Fruit fly (Drosophila melanogaster): ENCODE data around the gene squ.
A peak's percentile ranks its signal among the peaks of the same experiment; 100 is the strongest.

squ gene

DNA sequence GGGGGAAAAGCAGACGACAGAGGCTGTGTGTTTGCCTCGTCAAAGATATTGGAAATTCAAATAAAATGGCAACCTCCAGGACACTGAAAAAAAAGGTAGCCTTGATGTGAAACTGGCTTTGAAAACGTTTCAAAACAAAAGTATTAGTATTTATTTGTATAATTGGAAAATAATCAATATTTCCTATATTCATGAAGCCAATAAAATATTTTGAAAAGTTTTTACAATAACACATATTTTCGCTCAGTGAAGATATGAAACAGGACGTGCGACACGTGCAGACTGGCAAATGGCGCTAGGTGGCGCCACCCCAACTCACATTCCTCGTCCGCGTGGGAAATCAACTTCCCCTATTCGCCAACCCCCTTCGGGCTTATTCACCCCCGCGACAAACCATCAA, 32.1 kb upstream of the squ start:
- TF ChIP-seq ey (GFP tag; optimal IDR thresholded peaks at IDR 0.05) (peak; percentile 3), pan (optimal IDR thresholded peaks at IDR 0.05) (no peak), psq (GFP tag; optimal IDR thresholded peaks at IDR 0.05) (no peak), Mio (GFP tag; optimal IDR thresholded peaks at IDR 0.05) (no peak), GATAd (GFP tag; optimal IDR thresholded peaks at IDR 0.05) (no peak), Hr83 (GFP tag; optimal IDR thresholded peaks at IDR 0.05; ENCODE audit: poor library complexity, severe bottlenecking) (no peak), Sp1 (GFP tag; optimal IDR thresholded peaks at IDR 0.05) (peak; percentile 34), Abd-B (GFP tag; optimal IDR thresholded peaks at IDR 0.05) (no peak), Dif (GFP tag; optimal IDR thresholded peaks at IDR 0.05; ENCODE audit: partially characterized antibody) (no peak), Hnf4 (GFP tag; optimal IDR thresholded peaks at IDR 0.05) (no peak), Dfd (GFP tag; optimal IDR thresholded peaks at IDR 0.05) (no peak), dl (GFP tag; optimal IDR thresholded peaks at IDR 0.05; ENCODE audit: insufficient read depth in 1 of 2, partially characterized antibody in 2 of 2) (no peak), jim (GFP tag; optimal IDR thresholded peaks at IDR 0.05) (no peak), Myc (optimal IDR thresholded peaks at IDR 0.05) (no peak), CG32264 (GFP tag; optimal IDR thresholded peaks at IDR 0.05) (no peak), N (GFP tag; optimal IDR thresholded peaks at IDR 0.05) (no peak), Rel (GFP tag; optimal IDR thresholded peaks at IDR 0.05) (no peak), Rel (tag; optimal IDR thresholded peaks at IDR 0.05) (no peak), foxo (GFP tag; optimal IDR thresholded peaks at IDR 0.05) (peak in 1 of 2 experiments; percentile 48), Jra (GFP tag; optimal IDR thresholded peaks at IDR 0.05) (no peak), CrebA (GFP tag; optimal IDR thresholded peaks at IDR 0.05; ENCODE audit: borderline replicate concordance) (no peak), woc (GFP tag; optimal IDR thresholded peaks at IDR 0.05) (no peak), sv (GFP tag; optimal IDR thresholded peaks at IDR 0.05) (no peak), dmrt93B (GFP tag; optimal IDR thresholded peaks at IDR 0.05) (no peak), sage (GFP tag; optimal IDR thresholded peaks at IDR 0.05) (no peak), fru (GFP tag; optimal IDR thresholded peaks at IDR 0.05) (peak; percentile 50), dsf (GFP tag; optimal IDR thresholded peaks at IDR 0.05; ENCODE audit: borderline replicate concordance) (no peak), br (GFP tag; optimal IDR thresholded peaks at IDR 0.05) (no peak), usp (GFP tag; optimal IDR thresholded peaks at IDR 0.05) (no peak), tai (GFP tag; optimal IDR thresholded peaks at IDR 0.05) (no peak), rgr (GFP tag; optimal IDR thresholded peaks at IDR 0.05) (peak; percentile 9), Hr78 (GFP tag; optimal IDR thresholded peaks at IDR 0.05) (no peak), HLH106 (tag; optimal IDR thresholded peaks at IDR 0.05) (peak; percentile 47), CG9705 (GFP tag; optimal IDR thresholded peaks at IDR 0.05) (no peak), lola (GFP tag; optimal IDR thresholded peaks at IDR 0.05) (no peak), OdsH (GFP tag; optimal IDR thresholded peaks at IDR 0.05) (peak; percentile 7), h (GFP tag; optimal IDR thresholded peaks at IDR 0.05) (peak; percentile 33), Vsx2 (GFP tag; optimal IDR thresholded peaks at IDR 0.05; ENCODE audit: partially characterized antibody) (no peak)

- TF ChIP-seq Hr83 (GFP tag; optimal IDR thresholded peaks at IDR 0.05; ENCODE audit: poor library complexity, severe bottlenecking) (no peak), CG9705 (GFP tag; optimal IDR thresholded peaks at IDR 0.05) (no peak), lola (GFP tag; optimal IDR thresholded peaks at IDR 0.05) (no peak), Myc (optimal IDR thresholded peaks at IDR 0.05) (no peak), Hnf4 (GFP tag; optimal IDR thresholded peaks at IDR 0.05) (no peak), sv (GFP tag; optimal IDR thresholded peaks at IDR 0.05) (no peak), Sp1 (GFP tag; optimal IDR thresholded peaks at IDR 0.05) (no peak), N (GFP tag; optimal IDR thresholded peaks at IDR 0.05) (no peak), fru (GFP tag; optimal IDR thresholded peaks at IDR 0.05) (no peak), Dif (GFP tag; optimal IDR thresholded peaks at IDR 0.05; ENCODE audit: partially characterized antibody) (no peak), brk (GFP tag; optimal IDR thresholded peaks at IDR 0.05) (no peak), rgr (GFP tag; optimal IDR thresholded peaks at IDR 0.05) (no peak), Vsx2 (GFP tag; optimal IDR thresholded peaks at IDR 0.05; ENCODE audit: partially characterized antibody) (no peak), CG32264 (GFP tag; optimal IDR thresholded peaks at IDR 0.05) (no peak), Abd-B (GFP tag; optimal IDR thresholded peaks at IDR 0.05) (no peak), jim (GFP tag; optimal IDR thresholded peaks at IDR 0.05) (no peak), br (GFP tag; optimal IDR thresholded peaks at IDR 0.05) (no peak)
Measured at dm6 chr2L:16648925-16649324, 30.9 kb upstream of the squ start.

Data from whole organism, wandering third instar larva.